ENCODE assay signal across 3 worm cellular contexts in the genomic region with DNA sequence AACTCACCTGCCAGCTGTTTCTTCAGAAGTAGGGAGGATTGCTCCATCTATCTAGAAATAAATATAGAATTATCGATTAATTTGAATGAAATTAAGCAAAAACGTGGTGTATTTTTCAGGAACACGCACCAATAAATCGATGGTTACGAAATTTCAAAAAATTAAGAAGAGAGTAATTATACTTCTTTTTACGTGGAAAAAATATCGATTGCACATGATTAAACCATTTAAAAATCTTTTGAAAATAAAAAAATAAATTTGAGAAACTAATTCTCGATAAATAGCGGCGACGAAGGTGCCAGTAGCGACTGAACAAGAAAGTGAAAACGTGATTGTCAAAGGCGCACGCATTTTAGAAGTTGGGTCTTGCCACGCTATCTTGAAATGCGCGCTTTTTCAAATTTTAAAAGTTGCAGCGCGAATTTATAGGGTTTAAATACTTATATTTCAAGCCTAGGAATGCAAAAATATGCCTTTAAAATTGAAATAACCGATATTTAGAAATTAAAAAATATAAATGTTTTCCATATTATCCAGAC.
A peak's percentile ranks its signal among the peaks of the same experiment; 100 is the strongest.
TF ChIP-seq lines count a peak whose summit lies in the region.

A gene (minus strand): TSS at position 51 of the 539 bp plus-strand sequence.

TF ChIP-seq in whole organism, L1 larva, 84 proteins besides CTCF, POLR2A, EP300 and RAD21 (continued from another document and continues in another):
- no peak for TF ChIP-seq vab-15 (tag; optimal IDR thresholded peaks at IDR 0.05; lab: Kevin White, UChicago)
- peak; percentile 15 for TF ChIP-seq aly-2 (tag; optimal IDR thresholded peaks at IDR 0.05; lab: Kevin White, UChicago)
- peak; percentile 17 for TF ChIP-seq ceh-90 (tag; optimal IDR thresholded peaks at IDR 0.05; lab: Kevin White, UChicago)
- TF ChIP-seq lir-3 (tag; optimal IDR thresholded peaks at IDR 0.05; lab: Kevin White, UChicago; ENCODE audit: poor library complexity) = peak; percentile 69
- TF ChIP-seq irx-1 (tag; optimal IDR thresholded peaks at IDR 0.05; lab: Kevin White, UChicago) = peak; percentile 67
- peak; percentile 79 for TF ChIP-seq xbp-1 (tag; optimal IDR thresholded peaks at IDR 0.05; lab: Kevin White, UChicago)
- TF ChIP-seq nhr-19 (GFP tag; conservative IDR thresholded peaks at IDR 0.05; lab: Robert Waterston, UW) = peak; percentile 85
- TF ChIP-seq efl-3 (GFP tag; optimal IDR thresholded peaks at IDR 0.05; lab: Kevin White, UChicago) = no peak
- TF ChIP-seq unc-86 (tag; optimal IDR thresholded peaks at IDR 0.05; lab: Kevin White, UChicago) = peak; percentile 74
- peak; percentile 75 for TF ChIP-seq swsn-7 (tag; optimal IDR thresholded peaks at IDR 0.05; lab: Kevin White, UChicago)
- TF ChIP-seq nhr-76 (tag; optimal IDR thresholded peaks at IDR 0.05; lab: Kevin White, UChicago) = no peak
- TF ChIP-seq isw-1 (GFP tag; IDR thresholded peaks at IDR 0.05; lab: Robert Waterston, UW) = peak; percentile 82
- TF ChIP-seq ztf-4 (tag; optimal IDR thresholded peaks at IDR 0.05; lab: Kevin White, UChicago) = peak; percentile 56
- peak; percentile 91 to 99 for TF ChIP-seq efl-1 (optimal IDR thresholded peaks at IDR 0.05; lab: Kevin White, UChicago)
- TF ChIP-seq efl-1 (GFP tag; optimal IDR thresholded peaks at IDR 0.05 in 1 of 2; lab: Kevin White, UChicago) = peak; percentile 100
- peak; percentile 38 for TF ChIP-seq elt-2 (tag; optimal IDR thresholded peaks at IDR 0.05; lab: Kevin White, UChicago)
- peak; percentile 51 for TF ChIP-seq sox-4 (tag; optimal IDR thresholded peaks at IDR 0.05; lab: Kevin White, UChicago)
- TF ChIP-seq ceh-63 (GFP tag; optimal IDR thresholded peaks at IDR 0.05; lab: Kevin White, UChicago) = no peak
- TF ChIP-seq jun-1 (tag; optimal IDR thresholded peaks at IDR 0.05; lab: Kevin White, UChicago) = peak; percentile 72
- no peak for TF ChIP-seq unc-98 (GFP tag; IDR thresholded peaks at IDR 0.05; lab: Robert Waterston, UW)
- TF ChIP-seq dpl-1 (GFP tag; optimal IDR thresholded peaks at IDR 0.05; lab: Kevin White, UChicago) = peak; percentile 98 to 99 (median 99)
- TF ChIP-seq snpc-4 (tag; optimal IDR thresholded peaks at IDR 0.05; lab: Kevin White, UChicago) = peak; percentile 55
- TF ChIP-seq elt-3 (tag; optimal IDR thresholded peaks at IDR 0.05; lab: Kevin White, UChicago) = peak in 3 of 6 experiments; percentile 20 to 92 (median 74)
- no peak for TF ChIP-seq pag-3 (tag; optimal IDR thresholded peaks at IDR 0.05; lab: Kevin White, UChicago; ENCODE audit: borderline replicate concordance, insufficient read depth)
- peak; percentile 81 for TF ChIP-seq nhr-90 (tag; optimal IDR thresholded peaks at IDR 0.05; lab: Kevin White, UChicago; ENCODE audit: poor library complexity)
- peak; percentile 85 for TF ChIP-seq C16A3.4 (tag; optimal IDR thresholded peaks at IDR 0.05; lab: Kevin White, UChicago)
- TF ChIP-seq lin-13 (GFP tag; optimal IDR thresholded peaks at IDR 0.05; lab: Kevin White, UChicago) = peak; percentile 73
- no peak for TF ChIP-seq hlh-17 (GFP tag; optimal IDR thresholded peaks at IDR 0.05; lab: Kevin White, UChicago; ENCODE audit: borderline replicate concordance)
- TF ChIP-seq pax-3 (tag; optimal IDR thresholded peaks at IDR 0.05; lab: Kevin White, UChicago) = no peak
- peak; percentile 99 for TF ChIP-seq blmp-1 (tag; optimal IDR thresholded peaks at IDR 0.05; lab: Kevin White, UChicago)
- no peak for TF ChIP-seq ceh-8 (GFP tag; optimal IDR thresholded peaks at IDR 0.05; lab: Kevin White, UChicago)
- no peak for TF ChIP-seq ces-1 (GFP tag; optimal IDR thresholded peaks at IDR 0.05; lab: Kevin White, UChicago)
- TF ChIP-seq unc-130 (tag; optimal IDR thresholded peaks at IDR 0.05; lab: Kevin White, UChicago) = peak; percentile 88
- peak; percentile 91 to 94 for TF ChIP-seq lsy-2 (tag; optimal IDR thresholded peaks at IDR 0.05; lab: Kevin White, UChicago)
- peak; percentile 76 for TF ChIP-seq lin-39 (tag; optimal IDR thresholded peaks at IDR 0.05; lab: Kevin White, UChicago)
- peak; percentile 67 for TF ChIP-seq dsc-1 (tag; optimal IDR thresholded peaks at IDR 0.05; lab: Kevin White, UChicago)
- no peak for TF ChIP-seq C34B4.2 (tag; optimal IDR thresholded peaks at IDR 0.05; lab: Kevin White, UChicago)
- peak; percentile 88 for TF ChIP-seq mep-1 (tag; optimal IDR thresholded peaks at IDR 0.05; lab: Kevin White, UChicago)
- peak; percentile 2 for TF ChIP-seq nhr-12 (tag; optimal IDR thresholded peaks at IDR 0.05; lab: Kevin White, UChicago)
- peak; percentile 85 for TF ChIP-seq tbx-2 (tag; optimal IDR thresholded peaks at IDR 0.05; lab: Kevin White, UChicago)
- peak; percentile 88 for TF ChIP-seq nhr-71 (tag; optimal IDR thresholded peaks at IDR 0.05; lab: Kevin White, UChicago)

TF ChIP-seq in whole organism, L3 larva, 47 proteins besides CTCF, POLR2A, EP300 and RAD21 (continued from another document):
- TF ChIP-seq nhr-76 (tag; optimal IDR thresholded peaks at IDR 0.05; lab: Kevin White, UChicago) = no peak
- peak; percentile 71 for TF ChIP-seq lin-39 (tag; optimal IDR thresholded peaks at IDR 0.05; lab: Kevin White, UChicago)
- peak; percentile 76 for TF ChIP-seq hmg-11 (tag; optimal IDR thresholded peaks at IDR 0.05; lab: Kevin White, UChicago)
- TF ChIP-seq nhr-25 (tag; optimal IDR thresholded peaks at IDR 0.05; lab: Kevin White, UChicago) = peak; percentile 69
- peak; percentile 36 for TF ChIP-seq lsy-12 (tag; optimal IDR thresholded peaks at IDR 0.05; lab: Kevin White, UChicago)
- TF ChIP-seq mml-1 (tag; optimal IDR thresholded peaks at IDR 0.05; lab: Kevin White, UChicago) = no peak
- TF ChIP-seq elt-3 (tag; optimal IDR thresholded peaks at IDR 0.05; lab: Kevin White, UChicago) = no peak
- no peak for TF ChIP-seq aly-2 (tag; optimal IDR thresholded peaks at IDR 0.05; lab: Kevin White, UChicago)
- TF ChIP-seq ama-1 (optimal IDR thresholded peaks at IDR 0.05; lab: Kevin White, UChicago) = no peak
- no peak for TF ChIP-seq nhr-28 (tag; optimal IDR thresholded peaks at IDR 0.05; lab: Kevin White, UChicago)
- TF ChIP-seq sea-2 (GFP tag; optimal IDR thresholded peaks at IDR 0.05; lab: Kevin White, UChicago) = no peak
- peak; percentile 12 for TF ChIP-seq elt-1 (tag; optimal IDR thresholded peaks at IDR 0.05; lab: Kevin White, UChicago)
- peak; percentile 95 for TF ChIP-seq egl-5 (tag; optimal IDR thresholded peaks at IDR 0.05; lab: Kevin White, UChicago)
- peak; percentile 57 for TF ChIP-seq ceh-82 (tag; optimal IDR thresholded peaks at IDR 0.05; lab: Kevin White, UChicago)
- TF ChIP-seq nhr-11 (tag; optimal IDR thresholded peaks at IDR 0.05; lab: Kevin White, UChicago) = no peak
- no peak for TF ChIP-seq zag-1 (tag; optimal IDR thresholded peaks at IDR 0.05; lab: Kevin White, UChicago)
- TF ChIP-seq tbx-2 (tag; optimal IDR thresholded peaks at IDR 0.05; lab: Kevin White, UChicago) = peak; percentile 5
- peak; percentile 87 for TF ChIP-seq lin-15B (tag; optimal IDR thresholded peaks at IDR 0.05; lab: Kevin White, UChicago)
- peak; percentile 47 for TF ChIP-seq elt-2 (tag; optimal IDR thresholded peaks at IDR 0.05; lab: Kevin White, UChicago)
- TF ChIP-seq nhr-237 (tag; optimal IDR thresholded peaks at IDR 0.05; lab: Kevin White, UChicago) = no peak
- no peak for TF ChIP-seq unc-39 (tag; optimal IDR thresholded peaks at IDR 0.05; lab: Kevin White, UChicago)
- no peak for TF ChIP-seq ztf-4 (tag; optimal IDR thresholded peaks at IDR 0.05; lab: Kevin White, UChicago)
TF ChIP-seq in whole organism, L3 larva: peak in this region for 20.

TF ChIP-seq in whole organism, young adult, 124 proteins besides CTCF, POLR2A, EP300 and RAD21 (continued from another document):
- TF ChIP-seq tlf-1 (GFP tag; optimal IDR thresholded peaks at IDR 0.05; lab: Kevin White, UChicago) (peak; percentile 68), zfh-2 (GFP tag; conservative IDR thresholded peaks at IDR 0.05; lab: Robert Waterston, UW) (no peak), dox-1 (GFP tag; IDR thresholded peaks at IDR 0.05; lab: Robert Waterston, UW) (peak; percentile 25; the same call in 1 of the 2 replicates), lsl-1 (GFP tag; optimal IDR thresholded peaks at IDR 0.05; lab: Kevin White, UChicago) (peak; percentile 69), B0336.3 (GFP tag; IDR thresholded peaks at IDR 0.05; lab: Robert Waterston, UW) (peak; percentile 42; the same call in 1 of the 2 replicates), ceh-91 (GFP tag; IDR thresholded peaks at IDR 0.05; lab: Robert Waterston, UW) (peak; percentile 83), ztf-18 (tag; optimal IDR thresholded peaks at IDR 0.05; lab: Kevin White, UChicago) (peak; percentile 48), lin-35 (GFP tag; optimal IDR thresholded peaks at IDR 0.05; lab: Kevin White, UChicago) (peak; percentile 50 to 91 (median 79)), T26A5.8 (tag; optimal IDR thresholded peaks at IDR 0.05; lab: Kevin White, UChicago) (no peak), ama-1 (optimal IDR thresholded peaks at IDR 0.05; lab: Kevin White, UChicago) (peak; percentile 51), ama-1 (GFP tag; optimal IDR thresholded peaks at IDR 0.05; lab: Kevin White, UChicago) (no peak), F23B12.7 (tag; optimal IDR thresholded peaks at IDR 0.05; lab: Kevin White, UChicago; ENCODE audit: insufficient read depth) (peak; percentile 68), B0261.1 (tag; optimal IDR thresholded peaks at IDR 0.05; lab: Kevin White, UChicago) (no peak), him-1 (tag; optimal IDR thresholded peaks at IDR 0.05; lab: Kevin White, UChicago) (peak; percentile 24), ZK185.1 (tag; optimal IDR thresholded peaks at IDR 0.05; lab: Kevin White, UChicago; ENCODE audit: poor library complexity, severe bottlenecking) (peak; percentile 63)
